Worm (Caenorhabditis elegans) whole organism, L4/young adult: ENCODE results near the gene npp-23.

Experiments used
- dao-5 ChIP-seq: sonication (generic microtip); optimal IDR thresholded peaks from 2 replicates; lab custom pipeline; 2016; ENCODE audit warnings: missing genotype, missing genetic modification characterization, moderate library complexity, missing compliant biosample characterization
- him-1 ChIP-seq: sonication (generic microtip); optimal IDR thresholded peaks from 2 replicates; lab custom pipeline; 2016; ENCODE audit warnings: missing genotype, missing genetic modification reagents, missing genetic modification characterization, missing compliant biosample characterization

- TF ChIP-seq him-1 (tag; lab: Kevin White, UChicago): no peak
- no peak for TF ChIP-seq dao-5
These were observed 3.5 kb upstream of the npp-23 start, which contains the start of gene C09G9.3 for ce11 chrIV:8872958-8873357.
